Worm (Caenorhabditis elegans) whole organism, L3 larva: ENCODE results near the gene C04F5.8.

ENCODE experiments used
- ama-1 ChIP-seq: fragments of 150-350 bp; optimal IDR thresholded peaks from 2 replicates; lab custom pipeline; 2018
- ceh-28 ChIP-seq: fragments of 150-350 bp; optimal IDR thresholded peaks from 2 replicates; lab custom pipeline; 2014; ENCODE audit warnings: missing biosample characterization, missing genetic modification reagents, missing genetic modification characterization
- ceh-82 ChIP-seq: fragments of 150-350 bp; optimal IDR thresholded peaks from 2 replicates; lab custom pipeline; 2014; ENCODE audit warnings: missing biosample characterization, missing genetic modification characterization
- ceh-9 ChIP-seq: sonication (generic microtip); optimal IDR thresholded peaks from 2 replicates; lab custom pipeline; 2018; ENCODE audit warnings: missing biosample characterization, missing genetic modification characterization
- daf-12 ChIP-seq: fragments of 150-350 bp; optimal IDR thresholded peaks from 2 replicates; lab custom pipeline; 2014; ENCODE audit warnings: missing biosample characterization, missing genetic modification reagents, missing genetic modification characterization
- egl-27 ChIP-seq: sonication (generic microtip); optimal IDR thresholded peaks from 4 replicates; lab custom pipeline; 2017; ENCODE audit warnings: missing biosample characterization, missing genetic modification reagents, missing genetic modification characterization
- egl-5 ChIP-seq: fragments of 150-350 bp; optimal IDR thresholded peaks from 2 replicates; lab custom pipeline; 2017; ENCODE audit warnings: missing biosample characterization, missing genetic modification reagents, missing genetic modification characterization, inconsistent platforms
- elt-3 ChIP-seq, 3 experiments: fragments of 150-350 bp in 1 of 3; sonication (generic microtip) in 2 of 3; optimal IDR thresholded peaks; 2 replicates in 2 of 3; 4 replicates in 1 of 3; lab custom pipeline; 2014 to 2017; ENCODE audit warnings: missing biosample characterization in 3 of 3, missing genetic modification characterization in 3 of 3
- fkh-2 ChIP-seq: fragments of 150-350 bp; optimal IDR thresholded peaks from 2 replicates; lab custom pipeline; 2014; ENCODE audit warnings: missing biosample characterization, missing genetic modification reagents, missing genetic modification characterization
- fos-1 ChIP-seq: fragments of 150-350 bp; optimal IDR thresholded peaks from 2 replicates; lab custom pipeline; 2014; ENCODE audit warnings: missing biosample characterization, missing genetic modification characterization
- hmg-11 ChIP-seq: sonication (generic microtip); optimal IDR thresholded peaks from 2 replicates; lab custom pipeline; 2016; ENCODE audit warnings: missing genetic modification characterization, missing compliant biosample characterization
- jun-1 ChIP-seq: fragments of 150-350 bp; optimal IDR thresholded peaks from 2 replicates; lab custom pipeline; 2014; ENCODE audit warnings: missing biosample characterization, missing genetic modification reagents, missing genetic modification characterization
- lin-15B ChIP-seq: fragments of 150-350 bp; optimal IDR thresholded peaks from 2 replicates; lab custom pipeline; 2014; ENCODE audit warnings: missing biosample characterization, missing genetic modification characterization
- lin-39 ChIP-seq: fragments of 150-350 bp; optimal IDR thresholded peaks from 2 replicates; lab custom pipeline; 2018; ENCODE audit warnings: missing biosample characterization, missing genetic modification reagents, missing genetic modification characterization
- lsy-12 ChIP-seq: sonication (generic microtip); optimal IDR thresholded peaks from 2 replicates; lab custom pipeline; 2016; ENCODE audit warnings: mild to moderate bottlenecking, missing genetic modification characterization, missing compliant biosample characterization
- mdl-1 ChIP-seq: fragments of 150-350 bp; optimal IDR thresholded peaks from 2 replicates; lab custom pipeline; 2014; ENCODE audit warnings: missing biosample characterization, missing genetic modification characterization
- mml-1 ChIP-seq: fragments of 150-350 bp; sonication (generic microtip); optimal IDR thresholded peaks from 3 replicates; lab custom pipeline; 2014; ENCODE audit warnings: missing biosample characterization, missing genetic modification characterization
- nfya-1 ChIP-seq: sonication (generic microtip); optimal IDR thresholded peaks from 2 replicates; lab custom pipeline; 2017; ENCODE audit warnings: missing genetic modification characterization, mild to moderate bottlenecking, missing compliant biosample characterization, antibody characterized with exemption, moderate library complexity; ENCODE audit not compliant: insufficient read depth
- nhr-12 ChIP-seq: fragments of 150-350 bp; optimal IDR thresholded peaks from 2 replicates; lab custom pipeline; 2014; ENCODE audit warnings: missing biosample characterization, missing genetic modification characterization
- nhr-23 ChIP-seq: fragments of 150-350 bp; optimal IDR thresholded peaks from 2 replicates; lab custom pipeline; 2014; ENCODE audit warnings: missing biosample characterization, missing genetic modification reagents, missing genetic modification characterization
- nhr-237 ChIP-seq: fragments of 150-350 bp; optimal IDR thresholded peaks from 2 replicates; lab custom pipeline; 2014; ENCODE audit warnings: missing biosample characterization, missing genetic modification characterization
- nhr-25 ChIP-seq: sonication (generic microtip); optimal IDR thresholded peaks from 2 replicates; lab custom pipeline; 2017; ENCODE audit warnings: missing biosample characterization, missing genetic modification characterization
- nhr-28 ChIP-seq: fragments of 150-350 bp; optimal IDR thresholded peaks from 2 replicates; lab custom pipeline; 2014; ENCODE audit warnings: missing biosample characterization, missing genetic modification characterization
- nhr-43 ChIP-seq: sonication (generic microtip); optimal IDR thresholded peaks from 2 replicates; lab custom pipeline; 2016; ENCODE audit warnings: mild to moderate bottlenecking, missing genetic modification characterization, missing compliant biosample characterization; ENCODE audit not compliant: poor library complexity, severe bottlenecking
- nhr-67 ChIP-seq: fragments of 150-350 bp; optimal IDR thresholded peaks from 2 replicates; lab custom pipeline; 2014; ENCODE audit warnings: missing biosample characterization, missing genetic modification characterization
- nhr-76 ChIP-seq: fragments of 150-350 bp; sonication (generic microtip); optimal IDR thresholded peaks from 5 replicates; lab custom pipeline; 2014; ENCODE audit warnings: missing biosample characterization, missing genetic modification characterization
- nhr-77 ChIP-seq: fragments of 150-350 bp; optimal IDR thresholded peaks from 2 replicates; lab custom pipeline; 2014; ENCODE audit warnings: missing biosample characterization, missing genetic modification characterization
- skn-1 ChIP-seq: fragments of 150-350 bp; optimal IDR thresholded peaks from 2 replicates; lab custom pipeline; 2014; ENCODE audit warnings: missing biosample characterization, missing genetic modification characterization
- snpc-4 ChIP-seq: fragments of 150-350 bp; optimal IDR thresholded peaks from 2 replicates; lab custom pipeline; 2014; ENCODE audit warnings: missing biosample characterization, missing genetic modification characterization
- tbx-2 ChIP-seq: sonication (generic microtip); optimal IDR thresholded peaks from 2 replicates; lab custom pipeline; 2016; ENCODE audit warnings: mild to moderate bottlenecking, missing genetic modification characterization, missing compliant biosample characterization
- unc-62 ChIP-seq: fragments of 150-350 bp; sonication (generic microtip); optimal IDR thresholded peaks from 4 replicates; lab custom pipeline; 2014; ENCODE audit warnings: missing biosample characterization, missing genetic modification reagents, missing genetic modification characterization
- ztf-4 ChIP-seq: fragments of 150-350 bp; optimal IDR thresholded peaks from 2 replicates; lab custom pipeline; 2014; ENCODE audit warnings: missing biosample characterization, missing genetic modification characterization

C04F5.8 gene

ce11 chrV:5113654-5114053, at the start of gene C04F5.8:
Gene C04F5.8, minus strand, starts transcription at chrV:5113754.
- TF ChIP-seq nhr-28: no peak
- no peak for TF ChIP-seq unc-62
- TF ChIP-seq snpc-4 (tag; lab: Kevin White, UChicago): no peak
- TF ChIP-seq elt-3 (tag; optimal IDR thresholded peaks at IDR 0.05; lab: Kevin White, UChicago): no peak
- TF ChIP-seq egl-5 (tag; lab: Kevin White, UChicago): no peak
- no peak for TF ChIP-seq nhr-43
- no peak for TF ChIP-seq ceh-82
- TF ChIP-seq nhr-25 (tag; lab: Kevin White, UChicago): no peak
- no peak for TF ChIP-seq fos-1 (tag; lab: Kevin White, UChicago)
- no peak for TF ChIP-seq ama-1 (lab: Kevin White, UChicago)
- no peak for TF ChIP-seq jun-1 (tag; lab: Kevin White, UChicago)

- TF ChIP-seq nhr-28 (no peak), snpc-4 (tag; lab: Kevin White, UChicago) (no peak), ama-1 (lab: Kevin White, UChicago) (no peak), nhr-12 (tag; lab: Kevin White, UChicago) (no peak), nhr-25 (tag; lab: Kevin White, UChicago) (no peak)
Measured at ce11 chrV:5161792-5162191, 48.2 kb upstream of the C04F5.8 start, which contains the start of gene abu-6. Gene abu-6, minus strand, starts transcription at chrV:5161892.

- TF ChIP-seq fos-1 (tag; lab: Kevin White, UChicago): no peak
- TF ChIP-seq lsy-12 (tag; lab: Kevin White, UChicago): no peak
- TF ChIP-seq nhr-77 (tag; lab: Kevin White, UChicago): no peak
- TF ChIP-seq nhr-12 (tag; lab: Kevin White, UChicago): no peak
- TF ChIP-seq egl-27: no peak
- TF ChIP-seq nhr-23 (tag; lab: Kevin White, UChicago): no peak
- no peak for TF ChIP-seq mdl-1 (tag; lab: Kevin White, UChicago)
- no peak for TF ChIP-seq skn-1 (tag; lab: Kevin White, UChicago)
- TF ChIP-seq ceh-9 (tag; lab: Kevin White, UChicago): no peak
- no peak for TF ChIP-seq nhr-76 (tag; lab: Kevin White, UChicago)
- TF ChIP-seq daf-12 (tag; lab: Kevin White, UChicago): no peak
- TF ChIP-seq ztf-4 (tag; lab: Kevin White, UChicago): no peak
Measured at ce11 chrV:5158302-5158701, 44.7 kb upstream of the C04F5.8 start, which contains the start of gene abu-15. Gene abu-15, plus strand, starts transcription at chrV:5158602.

- TF ChIP-seq mdl-1 (tag; lab: Kevin White, UChicago): no peak
- TF ChIP-seq ceh-28 (tag; lab: Kevin White, UChicago): no peak
- no peak for TF ChIP-seq ceh-9 (tag; lab: Kevin White, UChicago)
- no peak for TF ChIP-seq hmg-11 (tag; lab: Kevin White, UChicago)
- no peak for TF ChIP-seq lsy-12 (tag; lab: Kevin White, UChicago)
- no peak for TF ChIP-seq lin-39 (tag; lab: Kevin White, UChicago)
- TF ChIP-seq nfya-1 (tag; lab: Kevin White, UChicago): no peak
Measured at ce11 chrV:5157660-5158059, 44.1 kb upstream of the C04F5.8 start, which contains the start of gene srx-39. Gene srx-39, minus strand, starts transcription at chrV:5157760.

- no peak for TF ChIP-seq egl-5 (tag; lab: Kevin White, UChicago)
- TF ChIP-seq fkh-2: no peak
- no peak for TF ChIP-seq ztf-4 (tag; lab: Kevin White, UChicago)
- no peak for TF ChIP-seq nhr-237 (tag; lab: Kevin White, UChicago)
- no peak for TF ChIP-seq tbx-2
- no peak for TF ChIP-seq lin-15B (tag; lab: Kevin White, UChicago)
- no peak for TF ChIP-seq nhr-67 (tag; lab: Kevin White, UChicago)
- no peak for TF ChIP-seq snpc-4 (tag; lab: Kevin White, UChicago)
- no peak for TF ChIP-seq mml-1 (tag; lab: Kevin White, UChicago)
- no peak for TF ChIP-seq lsy-12 (tag; lab: Kevin White, UChicago)
Measured at ce11 chrV:5155516-5155915, 42.0 kb upstream of the C04F5.8 start, which contains the start of gene srx-38. Gene srx-38, minus strand, starts transcription at chrV:5155616.

- TF ChIP-seq nhr-237 (tag; lab: Kevin White, UChicago): no peak
Measured at ce11 chrV:5150880-5151279, 37.3 kb upstream of the C04F5.8 start, which contains the start of gene srh-130. Gene srh-130, plus strand, starts transcription at chrV:5151180.
